Fruit fly (Drosophila melanogaster) whole organism, larva: Measurements from ENCODE around the gene Shaw.

ENCODE experiments used
- noc ChIP-seq: fragments of 200-800 bp; sonication (Bioruptor generic); optimal IDR thresholded peaks from 3 replicates; lab custom pipeline; 2019; ENCODE audit warnings: missing biosample characterization, mild to moderate bottlenecking, missing genetic modification characterization, moderate library complexity

Gene Shaw

dm6 chr2L:3717673-3718235, at the start of gene Shaw, which contains the start of gene lectin-24A:
Gene Shaw (plus strand): TSS chr2L:3718185.
Gene lectin-24A (minus strand): TSS chr2L:3717773.
- TF ChIP-seq noc (tag; lab: Kevin White, UChicago), result no peak

- no peak for TF ChIP-seq noc (tag; lab: Kevin White, UChicago)
Measured at dm6 chr2L:3668451-3668850, 49.5 kb upstream of the Shaw start, which contains the start of gene Sfp24Ba. Gene Sfp24Ba (minus strand): TSS chr2L:3668551.

dm6 chr2L:3669034-3669433, 49.0 kb upstream of the Shaw start, which contains the start of gene Sfp24Bd:
Gene Sfp24Bd (minus strand): TSS chr2L:3669134.
- TF ChIP-seq noc (tag; lab: Kevin White, UChicago), result no peak

dm6 chr2L:3669675-3670074, 48.3 kb upstream of the Shaw start, which contains the start of gene Sfp24Bb:
Gene Sfp24Bb (minus strand): TSS chr2L:3669775.
- TF ChIP-seq noc (tag; lab: Kevin White, UChicago), result no peak

- TF ChIP-seq noc (tag; lab: Kevin White, UChicago), result no peak
Measured at dm6 chr2L:3670481-3670880, 47.5 kb upstream of the Shaw start, which contains the start of gene Sfp24Bc. Gene Sfp24Bc (minus strand): TSS chr2L:3670581.

- no peak for TF ChIP-seq noc (tag; lab: Kevin White, UChicago)
Measured at dm6 chr2L:3675770-3676169, 42.2 kb upstream of the Shaw start.

- TF ChIP-seq noc (tag; lab: Kevin White, UChicago), result no peak
Measured at dm6 chr2L:3681338-3681737, 36.6 kb upstream of the Shaw start.

dm6 chr2L:3682489-3682888, 35.5 kb upstream of the Shaw start:
- TF ChIP-seq noc (tag; lab: Kevin White, UChicago), result no peak

- TF ChIP-seq noc (tag; lab: Kevin White, UChicago), result no peak
Measured at dm6 chr2L:3685139-3685851, 32.7 kb upstream of the Shaw start.

dm6 chr2L:3692466-3692865, 25.5 kb upstream of the Shaw start, which contains the start of gene CG16704:
Gene CG16704 (minus strand): TSS chr2L:3692587.
- no peak for TF ChIP-seq noc (tag; lab: Kevin White, UChicago)

- no peak for TF ChIP-seq noc (tag; lab: Kevin White, UChicago)
Measured at dm6 chr2L:3693082-3693481, 24.9 kb upstream of the Shaw start, which contains the start of gene CG3513. Gene CG3513 (minus strand): TSS chr2L:3693182.

- no peak for TF ChIP-seq noc (tag; lab: Kevin White, UChicago)
Measured at dm6 chr2L:3693805-3694204, 24.2 kb upstream of the Shaw start, which contains the start of gene Acp24A4. Gene Acp24A4 (minus strand): TSS chr2L:3693905.

- TF ChIP-seq noc (tag; lab: Kevin White, UChicago), result no peak
Measured at dm6 chr2L:3694920-3695319, 23.1 kb upstream of the Shaw start, which contains the start of gene CG43165. Gene CG43165 (minus strand): TSS chr2L:3695020.

- TF ChIP-seq noc (tag; lab: Kevin White, UChicago), result no peak
Measured at dm6 chr2L:3695361-3695818, 22.6 kb upstream of the Shaw start, which contains the start of gene CG16713. Gene CG16713 (minus strand): TSS chr2L:3695411.

dm6 chr2L:3696438-3696837, 21.5 kb upstream of the Shaw start, which contains the start of gene IM33:
Gene IM33 (minus strand): TSS chr2L:3696658.
- peak; percentile 13 for TF ChIP-seq noc (tag; lab: Kevin White, UChicago)

- no peak for TF ChIP-seq noc (tag; lab: Kevin White, UChicago)
Measured at dm6 chr2L:3697772-3698171, 20.2 kb upstream of the Shaw start, which contains the start of gene CG3604. Gene CG3604 (minus strand): TSS chr2L:3697872.
